Worm (Caenorhabditis elegans) whole organism, midembryonic: ENCODE data around the gene F53H1.3.

Experiments
- T22C8.4 ChIP-seq: fragments of 200-800 bp; sonication (Bioruptor generic); IDR thresholded peaks from 2 replicates; pipeline ENCODE4 v1.3.6; 2022; ENCODE audit warnings: missing genetic modification characterization, missing compliant biosample characterization
- cog-1 ChIP-seq: sonication (generic microtip); optimal IDR thresholded peaks from 2 replicates; lab custom pipeline; 2016; ENCODE audit warnings: missing genetic modification characterization, missing compliant biosample characterization
- flt-1 ChIP-seq: fragments of 200-800 bp; sonication (Bioruptor generic); IDR thresholded peaks from 2 replicates; pipeline ENCODE4 v1.3.6; 2022; ENCODE audit warnings: missing genetic modification characterization, missing compliant biosample characterization
- klf-2 ChIP-seq: fragments of 200-800 bp; sonication (Bioruptor generic); conservative IDR thresholded peaks from 2 replicates; pipeline ENCODE4 v1.3.6; 2022; ENCODE audit warnings: missing genetic modification reagents, missing genetic modification characterization, missing compliant biosample characterization
- med-1 ChIP-seq: sonication (generic microtip); optimal IDR thresholded peaks from 2 replicates; lab custom pipeline; 2017; ENCODE audit warnings: missing genetic modification characterization, mild to moderate bottlenecking, missing compliant biosample characterization, antibody characterized with exemption, missing genetic modification reagents; ENCODE audit not compliant: insufficient read depth
- tab-1 ChIP-seq: fragments of 200-800 bp; sonication (Bioruptor generic); IDR thresholded peaks from 2 replicates; pipeline ENCODE4 v1.3.6; 2022; ENCODE audit warnings: missing genetic modification characterization, missing compliant biosample characterization
- ztf-23 ChIP-seq: fragments of 200-800 bp; sonication (Bioruptor generic); IDR thresholded peaks from 2 replicates; pipeline ENCODE4 v1.3.6; 2022; ENCODE audit warnings: missing genetic modification reagents, missing genetic modification characterization, missing compliant biosample characterization
- ztf-29 ChIP-seq: fragments of 200-800 bp; sonication (Bioruptor generic); IDR thresholded peaks from 2 replicates; pipeline ENCODE4 v1.3.6; 2022; ENCODE audit warnings: missing genetic modification reagents, missing genetic modification characterization, missing compliant biosample characterization

DNA sequence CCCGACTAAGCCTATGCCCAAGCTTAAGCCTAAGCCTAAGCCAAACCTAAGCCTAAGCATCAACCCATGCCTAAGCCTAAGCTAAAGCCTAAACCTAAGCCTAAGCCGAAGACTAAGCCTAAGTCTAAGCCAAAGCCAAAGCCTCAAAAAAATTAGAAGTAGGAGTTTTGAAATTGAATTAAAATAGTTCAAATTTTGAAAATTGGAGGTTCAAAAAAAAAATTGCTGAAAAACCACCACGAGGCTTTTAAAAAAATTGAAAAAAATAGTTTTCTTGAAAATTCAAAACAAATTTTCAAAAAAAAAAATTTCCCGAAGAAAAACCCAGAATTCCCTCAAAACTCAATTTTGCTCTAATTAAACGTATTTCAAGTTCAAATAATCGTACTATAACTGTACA is 38.1 kb downstream of the F53H1.3 start:
- TF ChIP-seq flt-1 (GFP tag; lab: Robert Waterston, UW) (no peak), med-1 (GFP tag; lab: Kevin White, UChicago) (no peak), klf-2 (GFP tag; lab: Robert Waterston, UW) (no peak), T22C8.4 (GFP tag; lab: Robert Waterston, UW) (no peak), tab-1 (GFP tag; lab: Robert Waterston, UW) (no peak), ztf-29 (GFP tag; lab: Robert Waterston, UW) (no peak), ztf-23 (GFP tag; lab: Robert Waterston, UW) (no peak), cog-1 (tag; lab: Kevin White, UChicago) (no peak)
